Worm (Caenorhabditis elegans) whole organism, young adult: ENCODE measurements around the gene mog-4.

Experiments
- ama-1 ChIP-seq, 3 experiments: fragments of 150-350 bp in 1 of 3; sonication (generic microtip) in 2 of 3; optimal IDR thresholded peaks; 2 replicates each; lab custom pipeline; 2014 to 2018; ENCODE audit warnings: missing biosample characterization in 2 of 3, missing genetic modification characterization in 2 of 3, missing genetic modification reagents in 2 of 3
- dpff-1 ChIP-seq: sonication (generic microtip); optimal IDR thresholded peaks from 2 replicates; lab custom pipeline; 2017; ENCODE audit warnings: mild to moderate bottlenecking, missing genetic modification characterization, missing compliant biosample characterization
- mcd-1 ChIP-seq: fragments of 200-800 bp; sonication (Bioruptor generic); IDR thresholded peaks from 2 replicates; pipeline ENCODE4 v1.3.6; 2022; ENCODE audit warnings: missing genetic modification reagents, missing genetic modification characterization, missing compliant biosample characterization
- pha-4 ChIP-seq: fragments of 150-350 bp; sonication (generic microtip); optimal IDR thresholded peaks from 2 replicates; lab custom pipeline; 2014; ENCODE audit warnings: missing biosample characterization, missing genetic modification reagents, missing genetic modification characterization

ce11 chrII:14506245-14506644, 55.2 kb downstream of the mog-4 start, which contains the start of gene K10H10.12:
- no peak for TF ChIP-seq mcd-1 (GFP tag; lab: Robert Waterston, UW)
- TF ChIP-seq dpff-1 (tag; lab: Kevin White, UChicago), result no peak
- TF ChIP-seq pha-4 (tag; lab: Kevin White, UChicago), result no peak
- no peak for TF ChIP-seq ama-1 (optimal IDR thresholded peaks at IDR 0.05; lab: Kevin White, UChicago)
- TF ChIP-seq ama-1 (GFP tag; optimal IDR thresholded peaks at IDR 0.05; lab: Kevin White, UChicago), result no peak
